Worm (Caenorhabditis elegans): Measurements from ENCODE around the gene ctsa-4.1.

DNA sequence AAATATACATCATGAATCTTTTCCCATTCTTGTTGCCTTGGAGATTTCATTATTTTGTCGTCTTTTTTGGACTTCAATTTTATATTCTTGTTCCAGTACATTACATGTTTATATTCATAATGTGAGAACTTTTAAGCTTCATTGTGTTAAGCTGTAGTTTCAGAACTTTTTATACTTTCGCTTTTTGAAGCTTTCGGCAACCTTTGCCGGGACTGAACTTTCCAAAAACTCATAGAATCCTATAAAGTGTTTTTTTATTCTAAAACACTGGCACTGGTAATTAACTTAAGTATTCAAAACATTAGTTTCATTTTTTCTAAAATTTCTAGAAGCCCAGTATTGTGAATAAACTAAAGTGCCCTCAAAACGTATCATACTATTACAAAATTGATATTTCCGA lies 43.8 kb upstream of the ctsa-4.1 start, which contains the start of gene C32D5.4:
- no peak for TF ChIP-seq tbp1 (GFP tag; optimal IDR thresholded peaks at IDR 0.05)
- TF ChIP-seq ama-1 (optimal IDR thresholded peaks at IDR 0.05) = no peak
- no peak for TF ChIP-seq ama-1 (GFP tag; optimal IDR thresholded peaks at IDR 0.05)
- TF ChIP-seq unc-62 (GFP tag; optimal IDR thresholded peaks at IDR 0.05) = no peak
- TF ChIP-seq pha-4 (tag; optimal IDR thresholded peaks at IDR 0.05) = no peak
- TF ChIP-seq nhr-120 (GFP tag; IDR thresholded peaks at IDR 0.05) = no peak
- no peak for TF ChIP-seq him-1 (tag; optimal IDR thresholded peaks at IDR 0.05)
- no peak for TF ChIP-seq lir-1 (GFP tag; conservative IDR thresholded peaks at IDR 0.05)
- TF ChIP-seq let-607 (tag; optimal IDR thresholded peaks at IDR 0.05) = no peak
- TF ChIP-seq F57A8.1 (GFP tag; optimal IDR thresholded peaks at IDR 0.05) = no peak
- no peak for TF ChIP-seq dpff-1 (tag; optimal IDR thresholded peaks at IDR 0.05)
- TF ChIP-seq F10E7.11 (tag; optimal IDR thresholded peaks at IDR 0.05) = no peak
- TF ChIP-seq snpc-4 (GFP tag; optimal IDR thresholded peaks at IDR 0.05) = no peak
- TF ChIP-seq snpc-4 (tag; optimal IDR thresholded peaks at IDR 0.05) = no peak
